Worm (Caenorhabditis elegans) whole organism, L4 larva: ENCODE measurements around the gene gcy-9.

Source experiments
- dmd-8 ChIP-seq: fragments of 200-800 bp; sonication (Bioruptor generic); IDR thresholded peaks from 2 replicates; pipeline ENCODE4 v1.3.6; 2022; ENCODE audit warnings: missing genetic modification characterization, missing compliant biosample characterization
- egl-27 ChIP-seq: sonication (generic microtip); optimal IDR thresholded peaks from 3 replicates; lab custom pipeline; 2017; ENCODE audit warnings: missing biosample characterization, missing genetic modification reagents, missing genetic modification characterization
- madf-5 ChIP-seq, 2 experiments: fragments of 200-800 bp; sonication (Bioruptor generic); IDR thresholded peaks; 2 replicates each; pipeline ENCODE4 v1.3.6; 2022; ENCODE audit warnings: missing compliant biosample characterization in 2 of 2, missing genetic modification characterization in 2 of 2
- mes-2 ChIP-seq: sonication (generic microtip); optimal IDR thresholded peaks from 2 replicates; lab custom pipeline; 2016; ENCODE audit warnings: missing genotype, mild to moderate bottlenecking, missing genetic modification characterization, missing compliant biosample characterization; ENCODE audit not compliant: poor library complexity, severe bottlenecking
- mxl-3 ChIP-seq: fragments of 200-800 bp; sonication (Bioruptor generic); optimal IDR thresholded peaks from 2 replicates; lab custom pipeline; 2018; ENCODE audit warnings: mild to moderate bottlenecking, missing genetic modification characterization, missing compliant biosample characterization
- nhr-28 ChIP-seq: fragments of 150-350 bp; optimal IDR thresholded peaks from 2 replicates; lab custom pipeline; 2014; ENCODE audit warnings: missing biosample characterization, missing genetic modification characterization
- snpc-1.2 ChIP-seq: fragments of 200-800 bp; sonication (Bioruptor generic); IDR thresholded peaks from 2 replicates; pipeline ENCODE4 v1.3.6; 2022; ENCODE audit warnings: missing genetic modification reagents, missing genetic modification characterization, missing compliant biosample characterization
- vab-7 ChIP-seq: fragments of 200-800 bp; sonication (Bioruptor generic); IDR thresholded peaks from 2 replicates; pipeline ENCODE4 v1.3.6; 2022; ENCODE audit warnings: missing genetic modification reagents, missing genetic modification characterization, missing compliant biosample characterization

DNA sequence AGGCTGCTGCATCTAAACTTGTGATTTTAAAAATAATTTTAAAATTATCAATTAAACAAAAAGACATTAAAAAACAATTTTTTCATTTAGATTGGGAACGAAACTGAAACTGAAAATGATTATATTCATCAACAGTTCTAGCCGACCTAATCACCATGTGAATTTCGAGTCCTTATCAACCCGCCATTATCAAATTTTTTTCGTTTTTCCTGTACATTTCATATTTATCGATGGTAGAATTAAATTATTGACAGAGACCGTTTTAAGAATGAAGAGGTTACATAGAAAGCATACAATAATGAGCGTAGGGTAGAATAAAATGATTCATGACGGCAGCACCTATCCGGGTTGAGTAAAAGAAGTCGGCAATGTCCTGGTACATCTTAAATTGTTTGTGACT lies 13.4 kb downstream of the gcy-9 start, which contains the start of gene asm-2:
- TF ChIP-seq madf-5 (GFP tag; IDR thresholded peaks at IDR 0.05; lab: Robert Waterston, UW) (no peak), mxl-3 (GFP tag; lab: Kevin White, UChicago) (peak; percentile 68), nhr-28 (peak; percentile 87), egl-27 (no peak), vab-7 (GFP tag; lab: Robert Waterston, UW) (no peak), dmd-8 (GFP tag; lab: Robert Waterston, UW) (no peak), snpc-1.2 (no peak), mes-2 (tag; lab: Kevin White, UChicago) (no peak)
